Fruit fly (Drosophila melanogaster): ENCODE results near the gene CG15533.
A peak's percentile ranks its signal among the peaks of the same experiment; 100 is the strongest.

The CG15533 gene

dm6 chr3R:30386759-30387437 is 41.7 kb upstream of the CG15533 start:
- TF ChIP-seq CG9215 (GFP tag; IDR thresholded peaks at IDR 0.05) (no peak), zen (tag; optimal IDR thresholded peaks at IDR 0.05) (no peak), CG2199 (GFP tag; IDR thresholded peaks at IDR 0.05) (peak; percentile 67; the same call in 2 of the 3 replicates), Awh (GFP tag; IDR thresholded peaks at IDR 0.05) (no peak), CG13424 (tag; optimal IDR thresholded peaks at IDR 0.05) (no peak), chinmo (GFP tag; IDR thresholded peaks at IDR 0.05; ENCODE audit: partially characterized antibody) (peak; percentile 81; the same call in 2 of the 4 replicates), ranshi (GFP tag; IDR thresholded peaks at IDR 0.05) (no peak), CG30431 (GFP tag; optimal IDR thresholded peaks at IDR 0.05) (no peak), cwo (GFP tag; optimal IDR thresholded peaks at IDR 0.05) (no peak), CG13287 (GFP tag; IDR thresholded peaks at IDR 0.05; ENCODE audit: partially characterized antibody) (peak; percentile 20; the same call in 1 of the 2 replicates), Hr78 (GFP tag; optimal IDR thresholded peaks at IDR 0.05) (peak in 1 of 2 experiments; percentile 5), tup (GFP tag; optimal IDR thresholded peaks at IDR 0.05) (no peak), HmgZ (tag; optimal IDR thresholded peaks at IDR 0.05) (peak; percentile 23), Adf1 (GFP tag; IDR thresholded peaks at IDR 0.05) (no peak), otp (GFP tag; IDR thresholded peaks at IDR 0.05) (no peak), bsh (GFP tag; optimal IDR thresholded peaks at IDR 0.05) (no peak), maf-S (GFP tag; optimal IDR thresholded peaks at IDR 0.05) (no peak), CG6765 (GFP tag; optimal IDR thresholded peaks at IDR 0.05) (no peak), her (GFP tag; optimal IDR thresholded peaks at IDR 0.05) (no peak), kni (GFP tag; optimal IDR thresholded peaks at IDR 0.05) (peak; percentile 11), chn (GFP tag; optimal IDR thresholded peaks at IDR 0.05) (no peak), Nf-YA (GFP tag; IDR thresholded peaks at IDR 0.05) (no peak), Ravus (GFP tag; IDR thresholded peaks at IDR 0.05) (no peak), aop (GFP tag; IDR thresholded peaks at IDR 0.05) (0 out of 2 replicates have a peak, but pooled peaks have one; percentile 28), so (GFP tag; IDR thresholded peaks at IDR 0.05) (peak; percentile 16; the same call in 1 of the 3 replicates), twi (tag; optimal IDR thresholded peaks at IDR 0.05) (no peak), CG15479 (GFP tag; optimal IDR thresholded peaks at IDR 0.05) (peak; percentile 82), CG12769 (tag; optimal IDR thresholded peaks at IDR 0.05) (peak; percentile 9), Kr (GFP tag; optimal IDR thresholded peaks at IDR 0.05) (no peak), HmgD (GFP tag; optimal IDR thresholded peaks at IDR 0.05) (no peak), CG18619 (GFP tag; optimal IDR thresholded peaks at IDR 0.05) (no peak), B-H2 (GFP tag; optimal IDR thresholded peaks at IDR 0.05) (no peak), croc (GFP tag; conservative IDR thresholded peaks at IDR 0.05) (no peak), tx (GFP tag; optimal IDR thresholded peaks at IDR 0.05) (no peak), jigr1 (GFP tag; IDR thresholded peaks at IDR 0.05) (no peak), ATbp (GFP tag; optimal IDR thresholded peaks at IDR 0.05) (no peak), dm (GFP tag; optimal IDR thresholded peaks at IDR 0.05) (peak; percentile 12), Scr (GFP tag; IDR thresholded peaks at IDR 0.05; ENCODE audit: partially characterized antibody) (no peak), Ets97D (GFP tag; optimal IDR thresholded peaks at IDR 0.05) (no peak), Usf (GFP tag; optimal IDR thresholded peaks at IDR 0.05) (no peak), z (GFP tag; IDR thresholded peaks at IDR 0.05) (no peak), vvl (GFP tag; IDR thresholded peaks at IDR 0.05) (peak; percentile 87), pb (GFP tag; optimal IDR thresholded peaks at IDR 0.05) (no peak), Ada2b (GFP tag; IDR thresholded peaks at IDR 0.05) (no peak), Dbx (GFP tag; IDR thresholded peaks at IDR 0.05) (peak; percentile 39; the same call in 1 of the 3 replicates), CG3163 (GFP tag; optimal IDR thresholded peaks at IDR 0.05) (peak; percentile 97), inv (GFP tag; IDR thresholded peaks at IDR 0.05; ENCODE audit: partially characterized antibody) (no peak), E2f1 (GFP tag; IDR thresholded peaks at IDR 0.05) (no peak), CG18599 (GFP tag; optimal IDR thresholded peaks at IDR 0.05) (no peak), CG16815 (GFP tag; optimal IDR thresholded peaks at IDR 0.05) (no peak)

Data from whole organism, embryonic.